Fruit fly (Drosophila melanogaster) S2 (cell line): ENCODE results near the gene Osi15.

Source experiments
- CG8478 ChIP-seq: fragments of >200 bp; optimal IDR thresholded peaks from 2 replicates; lab custom pipeline; 2018
- CTCF ChIP-seq, 2 experiments: fragments of >200 bp; optimal IDR thresholded peaks; 2 replicates each; lab custom pipeline; 2018

The Osi15 gene

DNA sequence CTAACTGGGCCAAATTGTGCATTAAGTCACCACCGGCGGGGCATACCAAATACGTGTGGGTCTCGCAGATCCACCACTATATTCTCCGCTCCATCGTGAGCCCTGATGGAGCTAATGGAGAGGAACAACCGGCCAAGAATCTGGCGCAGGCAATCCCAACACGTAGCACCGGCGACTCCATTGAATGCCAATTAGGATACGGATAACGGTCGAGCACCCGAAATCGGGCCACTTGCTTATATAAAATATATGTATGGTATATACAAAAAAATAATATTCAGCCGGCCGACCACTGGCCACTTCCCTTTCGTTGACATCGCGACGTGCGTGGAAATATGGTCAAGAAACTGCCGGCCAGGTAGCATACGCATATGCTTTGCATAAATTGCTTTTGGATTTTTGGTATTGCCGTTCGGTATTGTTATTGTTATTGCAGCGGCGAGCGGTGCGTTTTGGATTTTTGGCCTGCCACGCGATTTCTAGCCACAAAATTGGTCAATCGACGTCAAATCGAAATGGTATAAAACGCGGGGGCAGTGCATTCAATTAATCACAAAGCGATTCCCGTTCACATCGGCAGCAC is at the start of gene Osi15:
TSS of gene Osi15 (plus strand) at position 548 of the 583 bp plus-strand sequence.
- TF ChIP-seq CG8478 (no peak), CTCF (optimal IDR thresholded peaks at IDR 0.05; lab: Kevin White, UChicago) (no peak)

DNA sequence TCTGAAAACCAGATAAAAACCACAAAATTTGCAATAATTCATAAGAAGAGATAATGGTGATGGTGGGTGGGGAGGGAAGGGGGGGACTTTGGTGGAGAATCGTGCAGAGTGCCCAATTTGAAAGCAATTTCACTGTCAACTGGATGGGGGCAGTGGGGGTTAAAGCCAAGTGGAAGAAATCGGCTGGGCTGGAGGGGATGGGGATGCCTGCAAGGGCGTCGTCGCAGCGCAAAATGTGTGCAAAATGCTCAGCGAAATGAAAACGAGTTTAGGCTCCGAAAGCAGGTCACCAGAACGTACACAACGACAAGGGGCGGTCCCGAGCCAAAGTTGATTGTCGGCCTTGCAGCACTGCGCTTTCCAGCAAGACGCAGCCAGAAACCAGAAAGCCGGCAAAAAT is 48.8 kb upstream of the Osi15 start:
- TF ChIP-seq CTCF (optimal IDR thresholded peaks at IDR 0.05; lab: Kevin White, UChicago): no peak
- no peak for TF ChIP-seq CG8478

DNA sequence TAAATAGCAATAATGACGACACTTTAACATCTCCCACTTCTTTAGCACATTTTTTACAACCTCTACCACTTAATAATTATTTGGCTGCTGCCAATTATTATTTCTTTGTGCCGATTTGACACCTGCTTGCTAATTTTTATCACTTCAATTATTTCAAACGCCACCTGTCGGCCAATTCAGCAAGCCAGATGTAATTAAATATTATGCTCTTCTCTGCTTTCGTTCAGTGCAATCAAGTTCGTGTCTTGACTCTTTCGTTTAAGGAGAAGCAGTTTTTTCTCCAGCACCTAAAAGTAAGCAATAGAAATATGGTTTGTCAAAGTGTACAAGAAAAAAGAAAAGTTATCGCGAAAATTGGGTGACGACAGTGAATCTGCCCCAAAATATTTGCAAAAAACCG is 47.2 kb upstream of the Osi15 start:
- TF ChIP-seq CG8478 (no peak), CTCF (optimal IDR thresholded peaks at IDR 0.05; lab: Kevin White, UChicago) (peak; percentile 82 to 86)

DNA sequence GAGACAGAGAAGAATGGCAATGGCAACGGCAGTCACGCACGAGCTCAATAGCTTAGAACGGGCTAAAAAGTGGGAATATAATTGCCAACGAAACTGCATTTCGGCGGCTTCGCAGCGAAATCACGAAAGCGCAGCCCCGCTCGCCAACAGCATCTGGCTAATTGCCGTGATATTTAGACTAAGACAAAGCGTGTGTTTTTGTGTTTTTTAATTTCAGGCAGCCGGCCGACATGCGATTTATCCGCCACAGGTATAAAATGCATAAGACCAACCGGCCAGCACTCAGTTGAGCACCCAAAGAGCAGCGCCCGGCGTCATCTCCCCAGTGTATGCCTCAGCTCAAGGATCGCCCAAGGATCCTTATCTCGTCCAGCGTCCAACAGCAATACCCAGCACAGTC is 46.7 kb upstream of the Osi15 start, which contains the start of gene Osi8:
TSS of gene Osi8 (plus strand) at position 301 of the 400 bp plus-strand sequence.
- TF ChIP-seq CG8478 (no peak), CTCF (optimal IDR thresholded peaks at IDR 0.05; lab: Kevin White, UChicago) (no peak)

DNA sequence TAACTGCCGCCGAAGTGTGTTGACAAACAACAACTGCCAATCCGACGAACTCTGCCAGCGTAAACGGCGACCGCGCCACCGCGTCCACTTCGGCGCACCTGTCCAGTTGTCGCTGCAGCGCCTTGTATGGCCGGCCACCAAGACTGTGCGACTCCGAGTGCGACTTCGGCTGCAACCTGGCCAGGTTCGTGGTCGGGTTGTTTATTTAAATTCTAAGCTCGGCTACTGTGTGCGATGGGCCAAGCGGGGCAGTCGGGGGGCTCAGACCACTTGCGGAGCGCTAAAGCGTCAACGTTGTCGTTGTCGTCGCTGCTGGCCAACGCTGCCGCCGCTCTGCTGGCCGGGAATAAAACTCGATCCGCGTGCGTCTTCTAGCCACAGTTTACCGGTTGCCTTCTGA is 41.8 kb upstream of the Osi15 start, which contains the start of gene Osi9:
TSS of gene Osi9 (plus strand) at position 375 of the 400 bp plus-strand sequence.
- TF ChIP-seq CG8478: no peak
- no peak for TF ChIP-seq CTCF (optimal IDR thresholded peaks at IDR 0.05; lab: Kevin White, UChicago)

DNA sequence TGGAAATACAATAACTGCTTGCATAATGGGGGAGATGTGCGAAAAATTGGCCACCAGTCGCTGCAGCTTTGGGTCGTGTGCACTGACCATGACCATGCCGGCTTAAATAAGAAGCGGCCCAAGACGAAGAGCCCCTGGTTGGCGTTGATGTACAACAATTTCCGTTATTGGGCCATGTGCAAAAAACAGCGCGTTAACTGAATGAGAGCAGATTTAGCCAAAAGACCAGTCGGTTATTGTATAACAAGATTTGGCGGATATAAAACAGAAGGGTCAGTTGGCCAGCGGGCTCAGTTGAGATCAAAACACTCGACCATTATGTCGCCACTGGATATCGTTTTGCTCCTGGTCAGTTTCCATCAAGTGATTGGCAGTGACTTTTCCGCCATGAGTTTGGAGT is 37.9 kb upstream of the Osi15 start, which contains the start of gene Osi10a:
TSS of gene Osi10a (plus strand) at position 301 of the 400 bp plus-strand sequence.
- no peak for TF ChIP-seq CTCF (optimal IDR thresholded peaks at IDR 0.05; lab: Kevin White, UChicago)
- no peak for TF ChIP-seq CG8478

DNA sequence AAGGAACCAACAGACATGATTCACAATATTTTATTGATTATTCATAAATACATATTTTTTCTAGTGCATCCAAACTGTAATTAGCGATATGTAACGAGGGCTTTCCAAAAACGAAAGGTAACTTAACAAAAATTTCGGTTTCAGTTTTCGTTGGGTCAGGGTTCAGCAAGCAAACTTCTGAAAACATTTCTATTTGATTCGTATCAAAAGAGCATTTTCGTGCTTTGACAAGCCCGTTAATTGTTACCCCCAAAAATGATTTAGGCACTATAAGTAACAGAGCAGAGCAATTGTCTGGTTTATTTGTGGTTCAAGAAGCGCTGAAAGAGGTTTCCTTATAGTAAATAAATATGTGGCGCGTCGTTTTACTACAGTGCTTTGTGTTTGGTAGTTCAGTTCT is 35.7 kb upstream of the Osi15 start, which contains the start of gene Osi10b:
TSS of gene Osi10b (plus strand) at position 301 of the 400 bp plus-strand sequence.
- no peak for TF ChIP-seq CTCF (optimal IDR thresholded peaks at IDR 0.05; lab: Kevin White, UChicago)
- TF ChIP-seq CG8478: no peak

DNA sequence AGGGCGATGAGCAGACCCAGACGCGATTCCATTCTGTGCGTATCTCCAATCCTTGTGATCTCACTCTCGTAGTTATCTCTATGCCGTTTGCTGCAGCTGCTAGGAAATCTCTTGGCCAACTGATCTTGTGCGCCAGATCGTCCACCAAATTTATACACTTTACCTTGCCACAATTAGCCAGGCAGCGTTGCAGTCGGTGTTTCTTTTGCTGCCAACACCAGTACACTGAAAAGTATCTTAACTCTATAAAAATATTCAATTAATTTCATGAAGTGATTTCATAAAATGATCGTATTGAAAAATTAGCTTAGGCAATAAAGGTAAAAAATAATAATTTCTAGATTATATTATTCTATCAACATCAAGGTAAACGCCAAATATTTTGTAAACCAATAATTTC is 32.9 kb upstream of the Osi15 start, which contains the start of gene Osi11:
TSS of gene Osi11 (minus strand) at position 101 of the 400 bp plus-strand sequence.
- TF ChIP-seq CG8478 (no peak), CTCF (optimal IDR thresholded peaks at IDR 0.05; lab: Kevin White, UChicago) (no peak)

DNA sequence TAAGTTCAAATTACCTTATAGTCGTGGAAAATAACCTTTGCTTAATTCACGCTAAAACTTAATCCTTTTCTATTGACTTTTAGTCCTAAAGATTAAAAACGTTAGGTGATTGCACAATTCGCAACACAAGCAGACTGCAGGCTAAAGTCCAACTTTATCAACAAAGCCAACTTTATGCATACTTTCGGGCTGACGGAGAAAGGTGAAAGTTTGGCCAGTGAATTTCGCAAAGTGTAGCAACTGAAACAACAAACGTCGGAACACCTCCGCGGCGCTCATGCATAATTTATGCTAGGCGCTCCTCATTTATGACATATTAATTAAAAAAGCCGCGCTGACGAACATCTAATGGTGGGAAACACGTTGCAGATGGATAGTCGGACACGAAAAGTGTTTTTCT is 31.6 kb upstream of the Osi15 start:
- TF ChIP-seq CTCF (optimal IDR thresholded peaks at IDR 0.05; lab: Kevin White, UChicago): no peak
- TF ChIP-seq CG8478: no peak

DNA sequence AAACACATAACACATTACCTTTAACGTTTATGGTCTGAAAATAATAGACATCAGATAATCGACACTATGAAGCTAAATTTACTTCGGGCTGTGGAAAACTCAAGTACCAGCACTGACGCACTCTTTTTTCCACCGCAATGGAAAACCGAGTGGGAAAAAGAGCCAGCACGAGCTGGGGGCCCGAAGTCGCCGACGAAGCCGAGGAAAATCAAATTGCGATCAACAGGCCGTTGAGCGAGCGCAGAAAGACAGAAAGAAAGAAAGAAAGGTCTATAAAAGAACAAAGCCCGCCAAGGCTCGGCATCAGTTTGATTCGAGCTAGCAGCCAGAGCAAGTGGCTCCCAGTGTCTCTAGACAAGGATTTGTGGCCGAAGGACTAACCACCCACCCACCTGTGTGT is 23.4 kb upstream of the Osi15 start, which contains the start of gene Osi12:
TSS of gene Osi12 (plus strand) at position 301 of the 400 bp plus-strand sequence.
- no peak for TF ChIP-seq CG8478
- TF ChIP-seq CTCF (optimal IDR thresholded peaks at IDR 0.05; lab: Kevin White, UChicago): no peak

DNA sequence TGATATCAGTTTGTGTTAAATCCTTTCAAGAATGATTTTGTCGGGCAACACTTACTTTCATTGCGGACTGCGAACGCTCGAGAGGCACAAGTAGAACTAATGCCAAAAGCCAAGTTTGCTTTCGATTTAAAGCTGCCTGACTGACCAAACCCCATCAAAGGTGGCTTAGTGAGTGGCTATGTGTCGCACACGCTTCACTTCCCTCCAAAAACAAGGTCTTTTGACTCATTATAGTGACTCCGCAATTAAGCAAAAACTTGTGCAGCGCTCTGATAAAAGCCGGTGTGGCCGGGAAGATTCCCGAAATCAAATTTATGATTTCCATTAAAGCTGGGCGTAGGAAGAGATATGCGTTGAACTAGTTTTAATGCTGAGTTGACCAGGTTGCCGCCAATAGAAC is 16.5 kb upstream of the Osi15 start, which contains the start of gene CG15597:
TSS of gene CG15597 (minus strand) at position 101 of the 400 bp plus-strand sequence.
- TF ChIP-seq CG8478: no peak
- no peak for TF ChIP-seq CTCF (optimal IDR thresholded peaks at IDR 0.05; lab: Kevin White, UChicago)

DNA sequence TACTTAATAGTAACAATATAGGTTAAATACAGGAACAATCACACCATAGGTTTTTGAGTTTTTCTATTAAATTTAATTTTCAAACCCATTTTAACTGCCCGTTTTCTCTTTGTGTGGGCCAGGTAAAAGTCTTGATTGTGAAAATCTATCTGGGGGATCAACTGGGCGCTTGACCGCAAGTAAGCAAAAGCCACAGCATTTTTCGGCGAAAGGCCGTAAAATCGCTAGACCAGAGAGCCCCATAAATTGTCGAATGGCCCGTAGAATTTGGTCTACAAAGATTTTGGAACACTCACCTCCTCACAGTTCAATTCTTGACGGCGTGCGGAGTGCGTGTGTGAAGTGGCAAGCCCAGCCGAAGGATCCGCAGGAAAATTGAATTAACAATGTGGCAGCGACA is 14.2 kb upstream of the Osi15 start, which contains the start of gene CG15594:
TSS of gene CG15594 (plus strand) at position 301 of the 400 bp plus-strand sequence.
- TF ChIP-seq CTCF (optimal IDR thresholded peaks at IDR 0.05; lab: Kevin White, UChicago) (no peak), CG8478 (no peak)

DNA sequence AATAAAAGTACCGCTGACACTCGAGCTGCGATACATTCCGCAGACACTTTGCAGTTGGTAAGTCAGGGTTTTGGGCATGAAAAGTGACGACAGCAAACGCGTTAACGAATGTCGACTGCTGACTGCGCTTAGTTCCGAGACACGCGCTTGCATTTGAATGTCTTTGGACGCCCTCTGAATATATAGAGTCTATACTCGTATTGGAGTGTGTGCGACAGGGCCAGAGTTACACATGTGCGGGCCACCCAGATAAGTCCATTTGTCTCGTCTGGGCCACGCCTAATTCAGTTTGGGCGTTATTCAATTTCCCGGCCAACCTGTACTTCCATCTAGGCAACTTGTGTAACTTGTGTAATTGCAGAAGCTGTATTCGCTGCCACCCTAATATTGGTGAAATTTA is 11.3 kb upstream of the Osi15 start:
- TF ChIP-seq CG8478: no peak
- no peak for TF ChIP-seq CTCF (optimal IDR thresholded peaks at IDR 0.05; lab: Kevin White, UChicago)

DNA sequence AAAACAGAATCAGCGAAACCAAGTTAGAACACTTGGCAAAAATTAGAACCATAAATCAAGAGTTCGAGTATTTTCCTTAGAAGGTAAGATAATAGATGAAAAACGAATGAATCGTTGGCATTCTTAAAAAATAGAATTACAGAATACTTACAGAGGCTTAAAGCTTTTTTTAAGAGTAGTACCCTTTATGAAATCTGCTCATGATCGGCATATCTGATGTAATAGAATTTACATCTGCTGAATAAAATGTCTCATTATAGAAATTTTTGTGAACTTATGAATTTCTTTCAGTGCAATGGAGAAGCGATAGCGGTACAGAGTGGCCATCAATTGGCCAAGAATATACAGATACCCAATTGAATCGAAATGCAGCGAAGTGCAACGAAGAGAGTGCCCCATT is 10.2 kb upstream of the Osi15 start, which contains the start of gene Osi13:
TSS of gene Osi13 (plus strand) at position 301 of the 400 bp plus-strand sequence.
- TF ChIP-seq CG8478 (no peak), CTCF (optimal IDR thresholded peaks at IDR 0.05; lab: Kevin White, UChicago) (no peak)

DNA sequence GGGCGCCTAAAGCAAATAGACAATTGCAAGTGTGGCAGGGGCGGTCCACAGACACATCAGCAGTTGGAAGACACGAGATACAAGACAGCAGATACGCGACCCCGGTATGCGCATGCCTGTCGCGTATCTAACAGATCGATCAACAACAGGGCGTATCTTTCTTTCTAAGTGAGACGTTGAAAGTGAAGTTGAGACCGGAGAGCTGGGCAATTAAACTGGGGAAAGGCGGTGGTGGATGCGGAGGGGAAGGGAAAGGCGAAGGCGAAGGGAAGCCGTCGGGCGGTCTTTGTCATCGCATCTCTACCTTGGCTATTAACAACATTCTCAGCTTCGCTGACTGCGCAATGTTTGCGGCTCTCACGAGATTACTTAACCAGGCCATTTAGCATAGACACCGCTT is 7.6 kb upstream of the Osi15 start:
- TF ChIP-seq CTCF (optimal IDR thresholded peaks at IDR 0.05; lab: Kevin White, UChicago) (no peak), CG8478 (no peak)

DNA sequence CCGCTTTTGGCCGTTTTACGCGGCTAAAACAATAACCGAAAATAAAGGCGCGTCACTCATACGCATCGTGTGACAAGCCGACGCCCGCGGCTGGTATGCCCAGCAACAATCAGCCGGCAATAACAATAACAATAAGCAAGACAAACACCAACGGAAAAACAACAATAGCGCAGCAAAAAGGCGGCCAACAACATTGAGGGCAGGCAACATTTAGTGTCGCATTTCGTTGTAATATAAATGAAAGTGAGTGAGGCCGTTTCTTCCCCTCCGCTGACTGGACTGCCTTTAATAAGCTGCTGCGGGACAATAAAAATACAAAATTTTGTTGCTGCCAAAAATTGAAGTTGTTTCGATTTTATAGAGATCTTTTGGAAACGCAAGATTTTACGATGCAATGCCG is 4.4 kb upstream of the Osi15 start:
- TF ChIP-seq CTCF (optimal IDR thresholded peaks at IDR 0.05; lab: Kevin White, UChicago): no peak
- no peak for TF ChIP-seq CG8478
